Fruit fly (Drosophila melanogaster): ENCODE data around the gene Prosbeta3.

dm6 chr3R:9053021-9053420 is 47.0 kb upstream of the Prosbeta3 start:
- no peak for TF ChIP-seq CG11617 (GFP tag; optimal IDR thresholded peaks at IDR 0.05)
- TF ChIP-seq CG33017 (tag; optimal IDR thresholded peaks at IDR 0.05): peak; percentile 61

All from whole organism, adult.